Fruit fly (Drosophila melanogaster) whole organism, embryonic: ENCODE results near the gene Vps37B.
A peak's percentile ranks its signal among the peaks of the same experiment; 100 is the strongest.

Experiments used
- Bteb2 ChIP-seq: fragments of 200-800 bp; sonication (Bioruptor generic); optimal IDR thresholded peaks from 2 replicates; lab custom pipeline; 2016; ENCODE audit warnings: missing biosample characterization, missing genetic modification characterization
- CG10267 ChIP-seq: fragments of 200-800 bp; sonication (Bioruptor generic); optimal IDR thresholded peaks from 2 replicates; lab custom pipeline; 2018; ENCODE audit warnings: missing biosample characterization, mild to moderate bottlenecking, missing genetic modification characterization, moderate library complexity
- CG10274 ChIP-seq: fragments of 200-800 bp; sonication (Bioruptor generic); optimal IDR thresholded peaks from 3 replicates; lab custom pipeline; 2017; ENCODE audit warnings: missing biosample characterization, mild to moderate bottlenecking, missing genetic modification characterization
- CG10462 ChIP-seq: fragments of 200-800 bp; sonication (Bioruptor generic); optimal IDR thresholded peaks from 2 replicates; lab custom pipeline; 2016; ENCODE audit warnings: missing biosample characterization, missing genetic modification characterization
- CG11085 ChIP-seq: fragments of 200-800 bp; sonication (Bioruptor generic); IDR thresholded peaks from 2 replicates; pipeline ENCODE4 v1.3.6; 2022; ENCODE audit warnings: missing biosample characterization, missing genetic modification characterization
- CG11560 ChIP-seq: fragments of 200-800 bp; sonication (Bioruptor generic); IDR thresholded peaks from 3 replicates; pipeline ENCODE4 v1.3.6; 2022; ENCODE audit warnings: missing biosample characterization, missing genetic modification characterization
- CG13287 ChIP-seq: fragments of 200-800 bp; sonication (Bioruptor generic); IDR thresholded peaks from 2 replicates; pipeline ENCODE4 v1.3.6; 2022; ENCODE audit warnings: missing biosample characterization, missing genetic modification characterization; ENCODE audit not compliant: partially characterized antibody
- CG13296 ChIP-seq: fragments of 200-800 bp; sonication (Bioruptor generic); optimal IDR thresholded peaks from 3 replicates; lab custom pipeline; 2018; ENCODE audit warnings: missing biosample characterization, mild to moderate bottlenecking, missing genetic modification characterization
- CG16815 ChIP-seq: fragments of 200-800 bp; sonication (Bioruptor generic); optimal IDR thresholded peaks from 3 replicates; lab custom pipeline; 2017; ENCODE audit warnings: missing biosample characterization, mild to moderate bottlenecking, missing genetic modification characterization
- CG17328 ChIP-seq: fragments of 200-800 bp; sonication (Bioruptor generic); IDR thresholded peaks from 2 replicates; pipeline ENCODE4 v1.3.6; 2022; ENCODE audit warnings: missing biosample characterization, missing genetic modification characterization
- CG2712 ChIP-seq: fragments of 200-800 bp; optimal IDR thresholded peaks from 3 replicates; lab custom pipeline; 2019; ENCODE audit warnings: missing biosample characterization, mild to moderate bottlenecking, missing genetic modification characterization, moderate library complexity
- CG30403 ChIP-seq: fragments of 200-800 bp; sonication (Bioruptor generic); optimal IDR thresholded peaks from 3 replicates; lab custom pipeline; 2016; ENCODE audit warnings: missing biosample characterization, missing genetic modification characterization
- CG3407 ChIP-seq: fragments of 200-800 bp; sonication (Bioruptor generic); optimal IDR thresholded peaks from 2 replicates; lab custom pipeline; 2018; ENCODE audit warnings: missing biosample characterization, mild to moderate bottlenecking, missing genetic modification characterization
- CG34422 ChIP-seq: fragments of 200-800 bp; sonication (Bioruptor generic); IDR thresholded peaks from 3 replicates; pipeline ENCODE4 v1.3.6; 2022; ENCODE audit warnings: missing biosample characterization, missing genetic modification characterization
- CG3838 ChIP-seq: fragments of 200-800 bp; sonication (Bioruptor generic); optimal IDR thresholded peaks from 3 replicates; lab custom pipeline; 2016; ENCODE audit warnings: missing biosample characterization, missing genetic modification characterization
- CG43689 ChIP-seq: fragments of 200-800 bp; sonication (Bioruptor generic); IDR thresholded peaks from 2 replicates; pipeline ENCODE4 v1.3.6; 2022; ENCODE audit warnings: missing biosample characterization, missing genetic modification characterization
- CG5953 ChIP-seq: fragments of 200-800 bp; sonication (Bioruptor generic); IDR thresholded peaks from 2 replicates; pipeline ENCODE4 v1.3.6; 2022; ENCODE audit warnings: missing biosample characterization, missing genetic modification characterization
- CG6254 ChIP-seq: fragments of 200-800 bp; sonication (Bioruptor generic); optimal IDR thresholded peaks from 3 replicates; lab custom pipeline; 2017; ENCODE audit warnings: mild to moderate bottlenecking, missing biosample characterization, missing genetic modification reagents, missing genetic modification characterization
- CG6272 ChIP-seq: fragments of 200-800 bp; sonication (Bioruptor generic); IDR thresholded peaks from 2 replicates; pipeline ENCODE4 v1.3.6; 2022; ENCODE audit warnings: missing biosample characterization, missing genetic modification characterization
- CG6654 ChIP-seq: fragments of 200-800 bp; sonication (Bioruptor generic); optimal IDR thresholded peaks from 2 replicates; lab custom pipeline; 2017; ENCODE audit warnings: missing biosample characterization, mild to moderate bottlenecking, missing genetic modification characterization
- CG6689 ChIP-seq: fragments of 200-800 bp; sonication (Bioruptor generic); IDR thresholded peaks from 2 replicates; pipeline ENCODE4 v1.3.6; 2022; ENCODE audit warnings: missing biosample characterization, missing genetic modification characterization
- CG7745 ChIP-seq: fragments of 200-800 bp; sonication (Bioruptor generic); optimal IDR thresholded peaks from 2 replicates; lab custom pipeline; 2018; ENCODE audit warnings: missing biosample characterization, mild to moderate bottlenecking, missing genetic modification characterization, moderate library complexity
- CG8765 ChIP-seq: fragments of 200-800 bp; sonication (Bioruptor generic); IDR thresholded peaks from 2 replicates; pipeline ENCODE4 v1.3.6; 2022; ENCODE audit warnings: missing biosample characterization, missing genetic modification characterization
- CTCF ChIP-seq: fragments of 200-800 bp; sonication (Bioruptor generic); optimal IDR thresholded peaks from 2 replicates; lab custom pipeline; 2017; ENCODE audit warnings: missing biosample characterization, mild to moderate bottlenecking, missing genetic modification characterization, moderate library complexity
- Ets65A ChIP-seq: fragments of 200-800 bp; sonication (Bioruptor generic); peaks from one replicate; lab custom pipeline; 2016; ENCODE audit warnings: missing biosample characterization, missing genetic modification characterization
- HHEX ChIP-seq: fragments of 200-800 bp; sonication (Bioruptor generic); optimal IDR thresholded peaks from 3 replicates; lab custom pipeline; 2017; ENCODE audit warnings: missing biosample characterization, mild to moderate bottlenecking, missing genetic modification characterization, missing genetic modification reagents
- HmgD ChIP-seq: fragments of 200-800 bp; sonication (Bioruptor generic); optimal IDR thresholded peaks from 3 replicates; lab custom pipeline; 2016; ENCODE audit warnings: missing biosample characterization, missing genetic modification characterization
- HmgZ ChIP-seq: fragments of 200-800 bp; sonication (Bioruptor generic); optimal IDR thresholded peaks from 2 replicates; lab custom pipeline; 2018; ENCODE audit warnings: missing biosample characterization, mild to moderate bottlenecking, missing genetic modification characterization
- Jarid2 ChIP-seq: fragments of 200-800 bp; sonication (Bioruptor generic); optimal IDR thresholded peaks from 3 replicates; lab custom pipeline; 2017; ENCODE audit warnings: mild to moderate bottlenecking, missing biosample characterization, missing genetic modification reagents, missing genetic modification characterization
- Kr ChIP-seq: fragments of 200-800 bp; sonication (Bioruptor generic); optimal IDR thresholded peaks from 2 replicates; lab custom pipeline; 2017; ENCODE audit warnings: missing biosample characterization, mild to moderate bottlenecking, missing genetic modification characterization
- Oli ChIP-seq: fragments of 200-800 bp; sonication (Bioruptor generic); optimal IDR thresholded peaks from 2 replicates; lab custom pipeline; 2018; ENCODE audit warnings: missing biosample characterization, mild to moderate bottlenecking, missing genetic modification characterization, moderate library complexity
- Ravus ChIP-seq: fragments of 200-800 bp; sonication (Bioruptor generic); IDR thresholded peaks from 2 replicates; pipeline ENCODE4 v1.3.6; 2022; ENCODE audit warnings: missing biosample characterization, missing genetic modification characterization
- Xbp1 ChIP-seq: fragments of 200-800 bp; sonication (Bioruptor generic); optimal IDR thresholded peaks from 3 replicates; lab custom pipeline; 2016; ENCODE audit warnings: missing biosample characterization, mild to moderate bottlenecking, missing genetic modification characterization
- ab ChIP-seq: fragments of 200-800 bp; sonication (Bioruptor generic); optimal IDR thresholded peaks from 2 replicates; lab custom pipeline; 2016; ENCODE audit warnings: missing biosample characterization, missing genetic modification characterization
- ase ChIP-seq: fragments of 200-800 bp; sonication (Bioruptor generic); IDR thresholded peaks from 3 replicates; pipeline ENCODE4 v1.3.6; 2022; ENCODE audit warnings: missing biosample characterization, missing genetic modification characterization
- az2 ChIP-seq: fragments of 200-800 bp; sonication (Bioruptor generic); optimal IDR thresholded peaks from 3 replicates; lab custom pipeline; 2016; ENCODE audit warnings: missing biosample characterization, missing genetic modification characterization
- br ChIP-seq: fragments of >200 bp; optimal IDR thresholded peaks from 2 replicates; lab custom pipeline; 2017
- dati ChIP-seq: fragments of 200-800 bp; sonication (Bioruptor generic); IDR thresholded peaks from 2 replicates; pipeline ENCODE4 v1.3.6; 2022; ENCODE audit warnings: missing biosample characterization, missing genetic modification characterization
- disco-r ChIP-seq: fragments of 200-800 bp; sonication (Bioruptor generic); optimal IDR thresholded peaks from 2 replicates; lab custom pipeline; 2016; ENCODE audit warnings: missing biosample characterization, missing genetic modification characterization
- fru ChIP-seq: fragments of >200 bp; optimal IDR thresholded peaks from 2 replicates; lab custom pipeline; 2017
- ftz-f1 ChIP-seq: fragments of 200-800 bp; sonication (Bioruptor generic); optimal IDR thresholded peaks from 2 replicates; lab custom pipeline; 2016; ENCODE audit warnings: missing biosample characterization, missing genetic modification characterization
- h ChIP-seq: fragments of >200 bp; optimal IDR thresholded peaks from 2 replicates; lab custom pipeline; 2017
- hkb ChIP-seq, 2 experiments: fragments of 200-800 bp in 1 of 2; fragments of >200 bp in 1 of 2; sonication (Bioruptor generic) in 1 of 2; IDR thresholded peaks in 1 of 2; optimal IDR thresholded peaks in 1 of 2; 2 replicates each; pipeline versions ENCODE4 v1.3.6 to Lab custom; 2017 to 2022; ENCODE audit warnings: missing biosample characterization in 1 of 2, missing genetic modification characterization in 1 of 2
- ind ChIP-seq: fragments of 200-800 bp; sonication (Bioruptor generic); optimal IDR thresholded peaks from 3 replicates; lab custom pipeline; 2016; ENCODE audit warnings: missing biosample characterization, missing genetic modification characterization
- insv ChIP-seq, 2 experiments: fragments of 200-800 bp; sonication (Bioruptor generic); optimal IDR thresholded peaks; 3 replicates each; lab custom pipeline; 2016 to 2018; ENCODE audit warnings: missing biosample characterization in 2 of 2, missing genetic modification characterization in 2 of 2
- inv ChIP-seq: fragments of 200-800 bp; sonication (Bioruptor generic); IDR thresholded peaks from 2 replicates; pipeline ENCODE4 v1.3.6; 2022; ENCODE audit warnings: missing biosample characterization, missing genetic modification characterization; ENCODE audit not compliant: partially characterized antibody
- jigr1 ChIP-seq: fragments of 200-800 bp; sonication (Bioruptor generic); IDR thresholded peaks from 3 replicates; pipeline ENCODE4 v1.3.6; 2022; ENCODE audit warnings: missing biosample characterization, missing genetic modification characterization
- jing ChIP-seq: fragments of 200-800 bp; sonication (Bioruptor generic); optimal IDR thresholded peaks from 2 replicates; lab custom pipeline; 2018; ENCODE audit warnings: missing biosample characterization, mild to moderate bottlenecking, missing genetic modification characterization
- mld ChIP-seq: fragments of 200-800 bp; sonication (Bioruptor generic); IDR thresholded peaks from 3 replicates; pipeline ENCODE4 v1.3.6; 2022; ENCODE audit warnings: missing biosample characterization, missing genetic modification characterization; ENCODE audit not compliant: partially characterized antibody
- oc ChIP-seq: fragments of 200-800 bp; sonication (Bioruptor generic); optimal IDR thresholded peaks from 2 replicates; lab custom pipeline; 2018; ENCODE audit warnings: missing biosample characterization, mild to moderate bottlenecking, missing genetic modification characterization, moderate library complexity
- p53 ChIP-seq: fragments of 200-800 bp; sonication (Bioruptor generic); optimal IDR thresholded peaks from 2 replicates; lab custom pipeline; 2016; ENCODE audit warnings: missing biosample characterization, missing genetic modification characterization
- shn ChIP-seq: fragments of 200-800 bp; sonication (Bioruptor generic); optimal IDR thresholded peaks from 3 replicates; lab custom pipeline; 2016; ENCODE audit warnings: missing biosample characterization, missing genetic modification characterization
- slp2 ChIP-seq: fragments of 200-800 bp; sonication (Bioruptor generic); optimal IDR thresholded peaks from 2 replicates; lab custom pipeline; 2016; ENCODE audit warnings: missing biosample characterization, missing genetic modification characterization
- zfh2 ChIP-seq: fragments of 200-800 bp; sonication (Bioruptor generic); optimal IDR thresholded peaks from 2 replicates; lab custom pipeline; 2016; ENCODE audit warnings: missing biosample characterization, missing genetic modification characterization

Vps37B gene

dm6 chr3R:5217278-5217714, 8.7 kb upstream of the Vps37B start, which contains the start of gene cno (continued):
- TF ChIP-seq CG6272 (GFP tag; lab: Robert Waterston, UW), result no peak
- peak; percentile 56 for TF ChIP-seq HmgZ (tag; lab: Kevin White, UChicago)
- no peak for TF ChIP-seq CG43689 (GFP tag; lab: Robert Waterston, UW)
- TF ChIP-seq hkb (optimal IDR thresholded peaks at IDR 0.05; lab: Kevin White, UChicago), result peak; percentile 56
- 0 out of 2 replicates have a peak, but pooled peaks have one; percentile 12 for TF ChIP-seq hkb (GFP tag; IDR thresholded peaks at IDR 0.05; lab: Robert Waterston, UW)
- TF ChIP-seq Kr (GFP tag; lab: Kevin White, UChicago), result no peak
- no peak for TF ChIP-seq CG16815
- no peak for TF ChIP-seq ase (GFP tag; lab: Robert Waterston, UW)
- TF ChIP-seq fru (lab: Kevin White, UChicago), result no peak
- no peak for TF ChIP-seq az2
- TF ChIP-seq CG11085 (GFP tag; lab: Robert Waterston, UW), result no peak
- no peak for TF ChIP-seq mld (GFP tag; lab: Robert Waterston, UW)
- no peak for TF ChIP-seq CG3838 (GFP tag; lab: Kevin White, UChicago)
- peak in 1 of 2 experiments; percentile 8 for TF ChIP-seq insv (GFP tag; optimal IDR thresholded peaks at IDR 0.05; lab: Kevin White, UChicago)
- TF ChIP-seq p53 (GFP tag; lab: Kevin White, UChicago), result no peak
- no peak for TF ChIP-seq CG10462 (GFP tag; lab: Kevin White, UChicago)
- TF ChIP-seq jing (GFP tag; lab: Kevin White, UChicago), result no peak
- peak; percentile 41 for TF ChIP-seq CTCF
- TF ChIP-seq Bteb2 (GFP tag; lab: Kevin White, UChicago), result no peak
- TF ChIP-seq CG34422 (GFP tag; lab: Robert Waterston, UW), result peak; percentile 50; the same call in 1 of the 3 replicates
- no peak for TF ChIP-seq CG6654 (GFP tag; lab: Kevin White, UChicago)
- TF ChIP-seq HmgD, result peak; percentile 45
- TF ChIP-seq CG17328 (GFP tag; lab: Robert Waterston, UW), result 0 out of 2 replicates have a peak, but pooled peaks have one; percentile 26
- TF ChIP-seq h (lab: Kevin White, UChicago), result no peak
- TF ChIP-seq CG5953, result no peak
- no peak for TF ChIP-seq jigr1 (GFP tag; lab: Robert Waterston, UW)
- peak; percentile 91 for TF ChIP-seq Jarid2 (GFP tag; lab: Kevin White, UChicago)
- TF ChIP-seq Xbp1, result no peak
- TF ChIP-seq inv (GFP tag; lab: Robert Waterston, UW), result no peak
- TF ChIP-seq disco-r (GFP tag; lab: Kevin White, UChicago), result no peak
- peak; percentile 43 for TF ChIP-seq CG2712
- TF ChIP-seq ind (GFP tag; lab: Kevin White, UChicago), result no peak
- no peak for TF ChIP-seq dati
- TF ChIP-seq CG6689 (GFP tag; lab: Robert Waterston, UW), result no peak
- TF ChIP-seq CG13296, result peak; percentile 48
- TF ChIP-seq ab (GFP tag; lab: Kevin White, UChicago), result no peak
- TF ChIP-seq CG3407 (GFP tag; lab: Kevin White, UChicago), result no peak
- no peak for TF ChIP-seq CG8765
- no peak for TF ChIP-seq CG10274 (GFP tag; lab: Kevin White, UChicago)
- TF ChIP-seq br, result no peak
- TF ChIP-seq Ravus (GFP tag; lab: Robert Waterston, UW), result no peak
- TF ChIP-seq shn (GFP tag; lab: Kevin White, UChicago), result no peak
- TF ChIP-seq zfh2 (GFP tag; lab: Kevin White, UChicago), result no peak
- TF ChIP-seq CG6254, result no peak
- peak; percentile 64 for TF ChIP-seq CG13287 (GFP tag; lab: Robert Waterston, UW)
- TF ChIP-seq CG30403 (GFP tag; lab: Kevin White, UChicago), result no peak
- peak; percentile 91 for TF ChIP-seq Ets65A (GFP tag; lab: Kevin White, UChicago)
- TF ChIP-seq CG7745 (tag; lab: Kevin White, UChicago), result no peak
- no peak for TF ChIP-seq ftz-f1 (GFP tag; lab: Kevin White, UChicago)
- TF ChIP-seq CG10267, result peak; percentile 45
- TF ChIP-seq Oli (tag; lab: Kevin White, UChicago), result no peak
- no peak for TF ChIP-seq CG11560
- TF ChIP-seq HHEX (GFP tag; lab: Kevin White, UChicago), result peak; percentile 1
- TF ChIP-seq slp2 (GFP tag; lab: Kevin White, UChicago), result no peak
- no peak for TF ChIP-seq oc (tag; lab: Kevin White, UChicago)
